Fruit fly (Drosophila melanogaster): ENCODE data around the gene cysu.

dm6 chr3R:17406411-17406810 lies 19.2 kb upstream of the cysu start, which contains the start of the genes CG42824 and CG42798:
- no peak for TF ChIP-seq CG11762 (GFP tag; optimal IDR thresholded peaks at IDR 0.05; ENCODE audit: insufficient read depth)
- TF ChIP-seq Sox102F (GFP tag; optimal IDR thresholded peaks at IDR 0.05): no peak
- no peak for TF ChIP-seq Ets96B (tag; optimal IDR thresholded peaks at IDR 0.05)
- TF ChIP-seq acj6 (GFP tag; optimal IDR thresholded peaks at IDR 0.05): no peak
- TF ChIP-seq OdsH (GFP tag; optimal IDR thresholded peaks at IDR 0.05): no peak
- no peak for TF ChIP-seq Lpt (GFP tag; optimal IDR thresholded peaks at IDR 0.05)

Data from whole organism, prepupa.